Worm (Caenorhabditis elegans) whole organism, late embryonic: ENCODE measurements around the gene clec-173.
A peak's percentile ranks its signal among the peaks of the same experiment; 100 is the strongest.

Experiments
- C08G9.2 ChIP-seq: sonication (generic microtip); optimal IDR thresholded peaks from 2 replicates; lab custom pipeline; 2016; ENCODE audit warnings: mild to moderate bottlenecking, missing genetic modification characterization, moderate library complexity, missing compliant biosample characterization
- F13H6.1 ChIP-seq: sonication (generic microtip); optimal IDR thresholded peaks from 2 replicates; lab custom pipeline; 2016; ENCODE audit warnings: missing genetic modification characterization, missing compliant biosample characterization
- K09A11.1 ChIP-seq: sonication (generic microtip); optimal IDR thresholded peaks from 2 replicates; lab custom pipeline; 2017; ENCODE audit warnings: antibody characterized with exemption, mild to moderate bottlenecking, missing genetic modification characterization, missing compliant biosample characterization; ENCODE audit not compliant: insufficient read depth
- T23F11.4 ChIP-seq: fragments of 200-800 bp; sonication (Bioruptor generic); optimal IDR thresholded peaks from 2 replicates; lab custom pipeline; 2018; ENCODE audit warnings: mild to moderate bottlenecking, missing genetic modification characterization, missing compliant biosample characterization
- Y22D7AL.16 ChIP-seq: sonication (generic microtip); optimal IDR thresholded peaks from 2 replicates; lab custom pipeline; 2016; ENCODE audit warnings: missing genetic modification characterization, missing compliant biosample characterization
- ahr-1 ChIP-seq: sonication (generic microtip); optimal IDR thresholded peaks from 2 replicates; lab custom pipeline; 2016; ENCODE audit warnings: missing genetic modification characterization, missing compliant biosample characterization
- ama-1 ChIP-seq: fragments of 150-350 bp; optimal IDR thresholded peaks from 2 replicates; lab custom pipeline; 2014
- ceh-2 ChIP-seq: sonication (generic microtip); optimal IDR thresholded peaks from 2 replicates; lab custom pipeline; 2016; ENCODE audit warnings: missing genotype, missing genetic modification characterization, missing compliant biosample characterization
- ceh-22 ChIP-seq: sonication (generic microtip); optimal IDR thresholded peaks from 2 replicates; lab custom pipeline; 2017; ENCODE audit warnings: missing biosample characterization, missing genetic modification characterization
- ceh-24 ChIP-seq: sonication (generic microtip); optimal IDR thresholded peaks from 2 replicates; lab custom pipeline; 2016; ENCODE audit warnings: mild to moderate bottlenecking, missing genetic modification characterization, missing compliant biosample characterization
- ceh-48 ChIP-seq: sonication (generic microtip); optimal IDR thresholded peaks from 2 replicates; lab custom pipeline; 2016; ENCODE audit warnings: missing genetic modification characterization, inconsistent platforms, missing compliant biosample characterization
- ceh-6 ChIP-seq: fragments of 200-800 bp; sonication (Bioruptor generic); optimal IDR thresholded peaks from 2 replicates; lab custom pipeline; 2018; ENCODE audit warnings: mild to moderate bottlenecking, missing genetic modification characterization, missing compliant biosample characterization
- che-1 ChIP-seq: sonication (generic microtip); optimal IDR thresholded peaks from 2 replicates; lab custom pipeline; 2016; ENCODE audit warnings: mild to moderate bottlenecking, missing genetic modification characterization, missing compliant biosample characterization
- dmd-4 ChIP-seq: sonication (generic microtip); optimal IDR thresholded peaks from 2 replicates; lab custom pipeline; 2016; ENCODE audit warnings: borderline replicate concordance, missing genetic modification characterization, missing compliant biosample characterization
- elt-2 ChIP-seq: sonication (generic microtip); optimal IDR thresholded peaks from 2 replicates; lab custom pipeline; 2016; ENCODE audit warnings: missing genetic modification reagents, missing genetic modification characterization, missing compliant biosample characterization
- elt-4 ChIP-seq: sonication (generic microtip); optimal IDR thresholded peaks from 2 replicates; lab custom pipeline; 2016; ENCODE audit warnings: missing genetic modification characterization, missing compliant biosample characterization
- eyg-1 ChIP-seq: sonication (generic microtip); optimal IDR thresholded peaks from 2 replicates; lab custom pipeline; 2016; ENCODE audit warnings: missing genotype, missing genetic modification characterization, missing compliant biosample characterization
- fax-1 ChIP-seq: sonication (generic microtip); optimal IDR thresholded peaks from 2 replicates; lab custom pipeline; 2016; ENCODE audit warnings: missing genotype, missing genetic modification characterization, missing compliant biosample characterization
- gmeb-2 ChIP-seq: sonication (generic microtip); optimal IDR thresholded peaks from 2 replicates; lab custom pipeline; 2016; ENCODE audit warnings: missing genetic modification characterization, inconsistent platforms, missing compliant biosample characterization
- hlh-13 ChIP-seq: fragments of 200-800 bp; sonication (Bioruptor generic); optimal IDR thresholded peaks from 2 replicates; lab custom pipeline; 2018; ENCODE audit warnings: mild to moderate bottlenecking, missing genetic modification characterization, missing compliant biosample characterization
- hlh-15 ChIP-seq: sonication (generic microtip); optimal IDR thresholded peaks from 2 replicates; lab custom pipeline; 2016; ENCODE audit warnings: missing genetic modification characterization, missing compliant biosample characterization
- hlh-30 ChIP-seq: sonication (generic microtip); optimal IDR thresholded peaks from 2 replicates; lab custom pipeline; 2017; ENCODE audit warnings: antibody characterized with exemption, missing genetic modification characterization, missing compliant biosample characterization; ENCODE audit not compliant: insufficient read depth
- hlh-6 ChIP-seq: sonication (generic microtip); optimal IDR thresholded peaks from 2 replicates; lab custom pipeline; 2016; ENCODE audit warnings: missing genotype, missing genetic modification characterization, missing compliant biosample characterization
- lin-11 ChIP-seq: fragments of 200-800 bp; sonication (Bioruptor generic); optimal IDR thresholded peaks from 2 replicates; lab custom pipeline; 2018; ENCODE audit warnings: mild to moderate bottlenecking, missing genetic modification characterization, missing compliant biosample characterization
- madf-2 ChIP-seq: sonication (generic microtip); optimal IDR thresholded peaks from 2 replicates; lab custom pipeline; 2017; ENCODE audit warnings: missing genetic modification characterization, missing compliant biosample characterization
- nhr-11 ChIP-seq: fragments of 150-350 bp; optimal IDR thresholded peaks from 2 replicates; lab custom pipeline; 2014; ENCODE audit warnings: missing biosample characterization, missing genetic modification characterization
- npax-4 ChIP-seq: sonication (generic microtip); optimal IDR thresholded peaks from 2 replicates; lab custom pipeline; 2016; ENCODE audit warnings: missing genetic modification characterization, missing compliant biosample characterization
- odd-2 ChIP-seq: sonication (generic microtip); optimal IDR thresholded peaks from 2 replicates; lab custom pipeline; 2017; ENCODE audit warnings: antibody characterized with exemption, mild to moderate bottlenecking, missing genetic modification characterization, missing compliant biosample characterization
- pax-1 ChIP-seq: fragments of 150-350 bp; optimal IDR thresholded peaks from 2 replicates; lab custom pipeline; 2014; ENCODE audit warnings: missing biosample characterization, missing genetic modification characterization
- pha-2 ChIP-seq: sonication (generic microtip); optimal IDR thresholded peaks from 2 replicates; lab custom pipeline; 2017; ENCODE audit warnings: mild to moderate bottlenecking, missing genetic modification characterization, missing compliant biosample characterization
- pros-1 ChIP-seq: fragments of 150-350 bp; optimal IDR thresholded peaks from 2 replicates; lab custom pipeline; 2014; ENCODE audit warnings: missing biosample characterization, missing genetic modification reagents, missing genetic modification characterization
- ref-2 ChIP-seq: sonication (generic microtip); optimal IDR thresholded peaks from 2 replicates; lab custom pipeline; 2016; ENCODE audit warnings: missing genetic modification characterization, missing compliant biosample characterization
- rnt-1 ChIP-seq: sonication (generic microtip); optimal IDR thresholded peaks from 2 replicates; lab custom pipeline; 2016; ENCODE audit warnings: missing genetic modification characterization, missing compliant biosample characterization
- sdc-2 ChIP-seq: sonication (generic microtip); optimal IDR thresholded peaks from 2 replicates; lab custom pipeline; 2016; ENCODE audit warnings: missing genotype, missing genetic modification characterization, missing compliant biosample characterization
- sox-4 ChIP-seq: sonication (generic microtip); optimal IDR thresholded peaks from 2 replicates; lab custom pipeline; 2017; ENCODE audit warnings: mild to moderate bottlenecking, missing genetic modification characterization, inconsistent platforms, missing compliant biosample characterization
- syd-9 ChIP-seq: sonication (generic microtip); optimal IDR thresholded peaks from 2 replicates; lab custom pipeline; 2016; ENCODE audit warnings: mild to moderate bottlenecking, missing genetic modification characterization, moderate library complexity, missing compliant biosample characterization
- tbx-2 ChIP-seq: sonication (generic microtip); optimal IDR thresholded peaks from 2 replicates; lab custom pipeline; 2016; ENCODE audit warnings: missing genetic modification characterization, missing compliant biosample characterization
- ttx-3 ChIP-seq: sonication (generic microtip); optimal IDR thresholded peaks from 2 replicates; lab custom pipeline; 2016; ENCODE audit warnings: missing genetic modification reagents, missing genetic modification characterization, missing compliant biosample characterization
- unc-3 ChIP-seq, 2 experiments: fragments of 200-800 bp in 1 of 2; sonication (Bioruptor generic) in 1 of 2; sonication (generic microtip) in 1 of 2; conservative IDR thresholded peaks in 1 of 2; optimal IDR thresholded peaks in 1 of 2; 2 replicates each; pipeline versions ENCODE4 v1.3.6 to Lab custom; 2016 to 2022; ENCODE audit warnings: missing compliant biosample characterization in 2 of 2, missing genetic modification characterization in 2 of 2, missing genetic modification reagents in 1 of 2
- unc-55 ChIP-seq: sonication (generic microtip); optimal IDR thresholded peaks from 2 replicates; lab custom pipeline; 2017; ENCODE audit warnings: missing biosample characterization, missing genetic modification reagents, missing genetic modification characterization

The clec-173 gene

DNA sequence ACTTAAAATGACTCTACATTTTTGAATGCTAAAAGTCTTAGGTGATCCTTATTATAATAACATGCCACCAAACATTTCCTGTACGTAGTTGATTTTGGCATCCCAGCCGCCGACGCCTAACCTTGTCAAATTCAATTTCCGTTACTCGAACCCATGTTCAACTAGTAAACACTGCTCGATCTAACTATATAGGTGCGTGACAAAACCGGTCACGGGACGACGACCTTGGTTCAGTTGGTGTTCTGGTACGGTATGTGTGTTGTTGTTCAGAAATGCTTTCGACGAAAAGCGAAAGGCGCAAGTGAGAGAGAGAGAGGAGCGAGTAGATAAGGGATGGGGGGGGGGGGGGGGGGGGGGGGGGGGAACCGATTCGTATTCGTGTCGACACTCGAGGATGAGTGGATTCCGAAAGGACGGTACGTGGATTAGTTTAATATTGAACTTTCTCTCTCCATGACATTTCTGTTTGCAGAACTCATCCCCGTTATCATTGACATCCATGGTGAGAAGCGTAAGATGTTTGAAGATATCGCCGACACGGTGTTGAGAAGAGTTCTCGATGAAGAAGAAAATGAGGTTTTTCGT is 24.6 kb upstream of the clec-173 start, which contains the start of gene W08E12.8:
W08E12.8 (plus strand) TSS at position 395 of the 585 bp plus-strand sequence.
- no peak for TF ChIP-seq syd-9
- TF ChIP-seq sox-4: no peak
- no peak for TF ChIP-seq che-1 (tag; lab: Kevin White, UChicago)
- no peak for TF ChIP-seq ceh-22 (tag; lab: Kevin White, UChicago)
- no peak for TF ChIP-seq ceh-2 (tag; lab: Kevin White, UChicago)
- no peak for TF ChIP-seq C08G9.2 (tag; lab: Kevin White, UChicago)
- TF ChIP-seq ref-2 (tag; lab: Kevin White, UChicago): no peak
- no peak for TF ChIP-seq sdc-2
- TF ChIP-seq ceh-48 (tag; lab: Kevin White, UChicago): no peak
- no peak for TF ChIP-seq nhr-11 (tag; lab: Kevin White, UChicago)
- no peak for TF ChIP-seq hlh-15 (tag; lab: Kevin White, UChicago)
- no peak for TF ChIP-seq pha-2 (tag; lab: Kevin White, UChicago)
- no peak for TF ChIP-seq unc-3 (GFP tag; conservative IDR thresholded peaks at IDR 0.05; lab: Robert Waterston, UW)
- no peak for TF ChIP-seq unc-3 (tag; optimal IDR thresholded peaks at IDR 0.05; lab: Kevin White, UChicago)
- no peak for TF ChIP-seq T23F11.4 (GFP tag; lab: Kevin White, UChicago)
- TF ChIP-seq dmd-4 (tag; lab: Kevin White, UChicago): no peak
- TF ChIP-seq tbx-2 (tag; lab: Kevin White, UChicago): no peak
- no peak for TF ChIP-seq lin-11 (tag; lab: Kevin White, UChicago)
- no peak for TF ChIP-seq madf-2 (tag; lab: Kevin White, UChicago)
- TF ChIP-seq, all 69 proteins: peak for 0

ce11 chrIV:3289237-3289636 is 21.8 kb upstream of the clec-173 start, which contains the start of gene gcy-23:
TSS of gene gcy-23 (minus strand) at chrIV:3289337.
- TF ChIP-seq hlh-13 (no peak), fax-1 (tag; lab: Kevin White, UChicago) (no peak), elt-4 (tag; lab: Kevin White, UChicago) (no peak), unc-55 (GFP tag; lab: Kevin White, UChicago) (no peak), npax-4 (tag; lab: Kevin White, UChicago) (no peak), ceh-24 (tag; lab: Kevin White, UChicago) (no peak), gmeb-2 (tag; lab: Kevin White, UChicago) (no peak), hlh-6 (tag; lab: Kevin White, UChicago) (no peak), ceh-6 (GFP tag; lab: Kevin White, UChicago) (no peak), hlh-30 (tag; lab: Kevin White, UChicago) (no peak), pha-2 (tag; lab: Kevin White, UChicago) (no peak), ceh-22 (tag; lab: Kevin White, UChicago) (no peak), tbx-2 (tag; lab: Kevin White, UChicago) (no peak), Y22D7AL.16 (no peak), rnt-1 (tag; lab: Kevin White, UChicago) (no peak), odd-2 (no peak), ama-1 (lab: Kevin White, UChicago) (no peak), elt-2 (no peak), eyg-1 (tag; lab: Kevin White, UChicago) (no peak), sdc-2 (no peak)

ce11 chrIV:3278822-3279221 is 11.3 kb upstream of the clec-173 start:
- no peak for TF ChIP-seq hlh-30 (tag; lab: Kevin White, UChicago)
- peak; percentile 21 for TF ChIP-seq ref-2 (tag; lab: Kevin White, UChicago)
- TF ChIP-seq dmd-4 (tag; lab: Kevin White, UChicago): no peak
- TF ChIP-seq K09A11.1 (tag; lab: Kevin White, UChicago): no peak
- TF ChIP-seq T23F11.4 (GFP tag; lab: Kevin White, UChicago): no peak
- no peak for TF ChIP-seq ama-1 (lab: Kevin White, UChicago)
- TF ChIP-seq unc-55 (GFP tag; lab: Kevin White, UChicago): peak; percentile 62
- TF ChIP-seq ceh-6 (GFP tag; lab: Kevin White, UChicago): no peak
- no peak for TF ChIP-seq ahr-1 (tag; lab: Kevin White, UChicago)
- TF ChIP-seq pax-1 (tag; lab: Kevin White, UChicago): no peak
- no peak for TF ChIP-seq pros-1 (tag; lab: Kevin White, UChicago)
- no peak for TF ChIP-seq F13H6.1 (tag; lab: Kevin White, UChicago)
- TF ChIP-seq ttx-3 (tag; lab: Kevin White, UChicago): no peak
- no peak for TF ChIP-seq odd-2
- TF ChIP-seq, all 69 proteins: peak for 2
